Worm (Caenorhabditis elegans): ENCODE results near the gene ifc-2.
A peak's percentile ranks its signal among the peaks of the same experiment; 100 is the strongest.

- TF ChIP-seq unc-55 (GFP tag; optimal IDR thresholded peaks at IDR 0.05) (no peak), ceh-6 (GFP tag; optimal IDR thresholded peaks at IDR 0.05) (no peak), ama-1 (optimal IDR thresholded peaks at IDR 0.05) (no peak), hlh-6 (tag; optimal IDR thresholded peaks at IDR 0.05) (no peak), hlh-30 (tag; optimal IDR thresholded peaks at IDR 0.05; ENCODE audit: insufficient read depth) (no peak), elt-2 (tag; optimal IDR thresholded peaks at IDR 0.05) (peak; percentile 21), C38D4.7 (GFP tag; optimal IDR thresholded peaks at IDR 0.05) (no peak), eyg-1 (tag; optimal IDR thresholded peaks at IDR 0.05) (no peak)
These were observed 15.9 kb upstream of the ifc-2 start, which contains the start of gene T19D7.6 for ce11 chrX:670603-671002.

Measured in whole organism, late embryonic.